Fruit fly (Drosophila melanogaster) whole organism, embryonic: ENCODE results near the gene CG17127.
A peak's percentile ranks its signal among the peaks of the same experiment; 100 is the strongest.

ENCODE experiments used
- Asciz ChIP-seq: fragments of 200-800 bp; sonication (Bioruptor generic); optimal IDR thresholded peaks from 2 replicates; lab custom pipeline; 2017; ENCODE audit warnings: missing biosample characterization, mild to moderate bottlenecking, missing genetic modification characterization, missing genetic modification reagents
- CG10274 ChIP-seq: fragments of 200-800 bp; sonication (Bioruptor generic); optimal IDR thresholded peaks from 3 replicates; lab custom pipeline; 2017; ENCODE audit warnings: missing biosample characterization, mild to moderate bottlenecking, missing genetic modification characterization
- CG10321 ChIP-seq: fragments of 200-800 bp; sonication (Bioruptor generic); IDR thresholded peaks from 2 replicates; pipeline ENCODE4 v1.3.6; 2022; ENCODE audit warnings: missing biosample characterization, missing genetic modification characterization
- CG10431 ChIP-seq: fragments of 200-800 bp; sonication (Bioruptor generic); optimal IDR thresholded peaks from 3 replicates; lab custom pipeline; 2018; ENCODE audit warnings: missing biosample characterization, mild to moderate bottlenecking, missing genetic modification characterization
- CG11695 ChIP-seq: fragments of 200-800 bp; sonication (Bioruptor generic); IDR thresholded peaks from 3 replicates; pipeline ENCODE4 v1.3.6; 2022; ENCODE audit warnings: missing biosample characterization, missing genetic modification characterization
- CG12071 ChIP-seq: fragments of 200-800 bp; sonication (Bioruptor generic); optimal IDR thresholded peaks from 3 replicates; lab custom pipeline; 2018; ENCODE audit warnings: missing biosample characterization, mild to moderate bottlenecking, missing genetic modification characterization
- CG12104 ChIP-seq: fragments of 200-800 bp; sonication (Bioruptor generic); optimal IDR thresholded peaks from 3 replicates; lab custom pipeline; 2016; ENCODE audit warnings: missing biosample characterization, missing genetic modification characterization
- CG13287 ChIP-seq: fragments of 200-800 bp; sonication (Bioruptor generic); IDR thresholded peaks from 2 replicates; pipeline ENCODE4 v1.3.6; 2022; ENCODE audit warnings: missing biosample characterization, missing genetic modification characterization; ENCODE audit not compliant: partially characterized antibody
- CG15011 ChIP-seq: fragments of 200-800 bp; sonication (Bioruptor generic); optimal IDR thresholded peaks from 3 replicates; lab custom pipeline; 2018; ENCODE audit warnings: missing biosample characterization, mild to moderate bottlenecking, missing genetic modification characterization
- CG1529 ChIP-seq: fragments of 200-800 bp; sonication (Bioruptor generic); optimal IDR thresholded peaks from 3 replicates; lab custom pipeline; 2018; ENCODE audit warnings: missing biosample characterization, missing genetic modification characterization
- CG17359 ChIP-seq: fragments of 200-800 bp; sonication (Bioruptor generic); optimal IDR thresholded peaks from 3 replicates; lab custom pipeline; 2018; ENCODE audit warnings: missing biosample characterization, mild to moderate bottlenecking, missing genetic modification characterization, moderate library complexity
- CG17361 ChIP-seq: fragments of 200-800 bp; sonication (Bioruptor generic); IDR thresholded peaks from 3 replicates; pipeline ENCODE4 v1.3.6; 2022; ENCODE audit warnings: missing biosample characterization, missing genetic modification characterization
- CG18619 ChIP-seq: fragments of 200-800 bp; sonication (Bioruptor generic); optimal IDR thresholded peaks from 3 replicates; lab custom pipeline; 2017; ENCODE audit warnings: missing biosample characterization, mild to moderate bottlenecking, missing genetic modification characterization
- CG2120 ChIP-seq: fragments of 200-800 bp; sonication (Bioruptor generic); optimal IDR thresholded peaks from 3 replicates; lab custom pipeline; 2016; ENCODE audit warnings: missing biosample characterization, missing genetic modification characterization
- CG31365 ChIP-seq: fragments of 200-800 bp; sonication (Bioruptor generic); optimal IDR thresholded peaks from 2 replicates; lab custom pipeline; 2018; ENCODE audit warnings: missing biosample characterization, mild to moderate bottlenecking, missing genetic modification characterization
- CG5953 ChIP-seq: fragments of 200-800 bp; sonication (Bioruptor generic); IDR thresholded peaks from 2 replicates; pipeline ENCODE4 v1.3.6; 2022; ENCODE audit warnings: missing biosample characterization, missing genetic modification characterization
- CG6683 ChIP-seq: fragments of 200-800 bp; sonication (Bioruptor generic); optimal IDR thresholded peaks from 2 replicates; lab custom pipeline; 2017; ENCODE audit warnings: missing biosample characterization, mild to moderate bottlenecking, missing genetic modification characterization, missing genetic modification reagents
- CG7963 ChIP-seq: fragments of 200-800 bp; sonication (Bioruptor generic); IDR thresholded peaks from 3 replicates; pipeline ENCODE4 v1.3.6; 2022; ENCODE audit warnings: missing biosample characterization, missing genetic modification characterization; ENCODE audit not compliant: partially characterized antibody
- CG8281 ChIP-seq: fragments of 200-800 bp; sonication (Bioruptor generic); optimal IDR thresholded peaks from 2 replicates; lab custom pipeline; 2018; ENCODE audit warnings: missing biosample characterization, mild to moderate bottlenecking, missing genetic modification characterization, moderate library complexity
- CG8359 ChIP-seq: fragments of 200-800 bp; sonication (Bioruptor generic); optimal IDR thresholded peaks from 2 replicates; lab custom pipeline; 2017; ENCODE audit warnings: missing biosample characterization, mild to moderate bottlenecking, missing genetic modification characterization, borderline replicate concordance
- Dek ChIP-seq: fragments of 200-800 bp; sonication (Bioruptor generic); optimal IDR thresholded peaks from 3 replicates; lab custom pipeline; 2019; ENCODE audit warnings: missing biosample characterization, mild to moderate bottlenecking, missing genetic modification characterization, moderate library complexity
- Dfd ChIP-seq, 2 experiments: fragments of >200 bp; optimal IDR thresholded peaks; 2 replicates each; lab custom pipeline; 2017; ENCODE audit warnings: missing biosample characterization in 2 of 2, missing genetic modification characterization in 2 of 2
- Doc3 ChIP-seq: fragments of 200-800 bp; sonication (Bioruptor generic); IDR thresholded peaks from 3 replicates; pipeline ENCODE4 v1.3.6; 2022; ENCODE audit warnings: missing biosample characterization, missing genetic modification characterization; ENCODE audit not compliant: partially characterized antibody
- Dref ChIP-seq: fragments of 200-800 bp; sonication (Bioruptor generic); IDR thresholded peaks from 2 replicates; pipeline ENCODE4 v1.3.6; 2022; ENCODE audit warnings: missing biosample characterization, missing genetic modification characterization
- Hand ChIP-seq: fragments of 200-800 bp; sonication (Bioruptor generic); optimal IDR thresholded peaks from 2 replicates; lab custom pipeline; 2017; ENCODE audit warnings: mild to moderate bottlenecking, missing biosample characterization, missing genetic modification reagents, missing genetic modification characterization
- Hr51 ChIP-seq, 2 experiments: fragments of 200-800 bp; sonication (Bioruptor generic); optimal IDR thresholded peaks; 2 replicates in 1 of 2; 3 replicates in 1 of 2; lab custom pipeline; 2016 to 2018; ENCODE audit warnings: missing biosample characterization in 2 of 2, missing genetic modification characterization in 2 of 2, mild to moderate bottlenecking in 1 of 2, moderate library complexity in 1 of 2
- Med ChIP-seq: fragments of 200-800 bp; sonication (Bioruptor generic); peaks from one replicate; lab custom pipeline; 2016; ENCODE audit warnings: missing biosample characterization, missing genetic modification characterization, mild to moderate bottlenecking, inconsistent platforms, moderate library complexity
- NK7.1 ChIP-seq: fragments of 200-800 bp; sonication (Bioruptor generic); optimal IDR thresholded peaks from 3 replicates; lab custom pipeline; 2016; ENCODE audit warnings: missing biosample characterization, missing genetic modification characterization
- Sry-δ ChIP-seq: fragments of 200-800 bp; sonication (Bioruptor generic); optimal IDR thresholded peaks from 2 replicates; lab custom pipeline; 2016; ENCODE audit warnings: missing biosample characterization, missing genetic modification characterization
- chif ChIP-seq, 2 experiments: fragments of 200-800 bp; sonication (Bioruptor generic); optimal IDR thresholded peaks; 3 replicates each; lab custom pipeline; 2016; ENCODE audit warnings: missing biosample characterization in 2 of 2, missing genetic modification characterization in 2 of 2
- chinmo ChIP-seq: fragments of 200-800 bp; sonication (Bioruptor generic); IDR thresholded peaks from 4 replicates; pipeline ENCODE4 v1.3.6; 2022; ENCODE audit warnings: missing biosample characterization, missing genetic modification characterization; ENCODE audit not compliant: partially characterized antibody
- ci ChIP-seq: fragments of 200-800 bp; sonication (Bioruptor generic); IDR thresholded peaks from 3 replicates; pipeline ENCODE4 v1.3.6; 2022; ENCODE audit warnings: missing biosample characterization, missing genetic modification characterization
- dmrt99B ChIP-seq: fragments of 200-800 bp; sonication (Bioruptor generic); optimal IDR thresholded peaks from 2 replicates; lab custom pipeline; 2018; ENCODE audit warnings: missing biosample characterization, mild to moderate bottlenecking, missing genetic modification characterization, moderate library complexity
- exex ChIP-seq: fragments of 200-800 bp; sonication (Bioruptor generic); optimal IDR thresholded peaks from 4 replicates; lab custom pipeline; 2018; ENCODE audit warnings: missing biosample characterization, mild to moderate bottlenecking, missing genetic modification characterization, moderate library complexity
- fu2 ChIP-seq: fragments of 200-800 bp; sonication (Bioruptor generic); optimal IDR thresholded peaks from 2 replicates; lab custom pipeline; 2016; ENCODE audit warnings: missing biosample characterization, missing genetic modification characterization
- gsb-n ChIP-seq: fragments of 200-800 bp; sonication (Bioruptor generic); optimal IDR thresholded peaks from 3 replicates; lab custom pipeline; 2018; ENCODE audit warnings: missing biosample characterization, mild to moderate bottlenecking, missing genetic modification characterization
- her ChIP-seq: fragments of 200-800 bp; sonication (Bioruptor generic); optimal IDR thresholded peaks from 2 replicates; lab custom pipeline; 2016; ENCODE audit warnings: missing biosample characterization, missing genetic modification characterization
- jigr1 ChIP-seq: fragments of 200-800 bp; sonication (Bioruptor generic); IDR thresholded peaks from 3 replicates; pipeline ENCODE4 v1.3.6; 2022; ENCODE audit warnings: missing biosample characterization, missing genetic modification characterization
- jumu ChIP-seq: fragments of 200-800 bp; sonication (Bioruptor generic); optimal IDR thresholded peaks from 3 replicates; lab custom pipeline; 2016; ENCODE audit warnings: missing biosample characterization, missing genetic modification characterization
- onecut ChIP-seq: fragments of 200-800 bp; sonication (Bioruptor generic); IDR thresholded peaks from 2 replicates; pipeline ENCODE4 v1.3.6; 2022; ENCODE audit warnings: missing biosample characterization, missing genetic modification characterization
- otp ChIP-seq: fragments of 200-800 bp; sonication (Bioruptor generic); IDR thresholded peaks from 3 replicates; pipeline ENCODE4, ENCODE4 v1.3.6; 2022; ENCODE audit warnings: missing biosample characterization, missing genetic modification characterization
- p53 ChIP-seq: fragments of 200-800 bp; sonication (Bioruptor generic); optimal IDR thresholded peaks from 2 replicates; lab custom pipeline; 2016; ENCODE audit warnings: missing biosample characterization, missing genetic modification characterization
- pnt ChIP-seq: fragments of 200-800 bp; sonication (Bioruptor generic); optimal IDR thresholded peaks from 3 replicates; lab custom pipeline; 2016; ENCODE audit warnings: missing biosample characterization, missing genetic modification characterization
- schlank ChIP-seq: fragments of 200-800 bp; sonication (Bioruptor generic); optimal IDR thresholded peaks from 2 replicates; lab custom pipeline; 2018; ENCODE audit warnings: missing biosample characterization, mild to moderate bottlenecking, missing genetic modification characterization
- sisA ChIP-seq: fragments of 200-800 bp; sonication (Bioruptor generic); IDR thresholded peaks from 2 replicates; pipeline ENCODE4 v1.3.6; 2022; ENCODE audit warnings: missing biosample characterization, missing genetic modification characterization
- sqz ChIP-seq: fragments of 200-800 bp; sonication (Bioruptor generic); optimal IDR thresholded peaks from 3 replicates; lab custom pipeline; 2018; ENCODE audit warnings: missing biosample characterization, mild to moderate bottlenecking, missing genetic modification characterization
- tin ChIP-seq: fragments of 200-800 bp; sonication (Bioruptor generic); optimal IDR thresholded peaks from 3 replicates; lab custom pipeline; 2016; ENCODE audit warnings: missing biosample characterization, missing genetic modification characterization
- wdn ChIP-seq: fragments of 200-800 bp; sonication (Bioruptor generic); IDR thresholded peaks from 2 replicates; pipeline ENCODE4 v1.3.6; 2022; ENCODE audit warnings: missing biosample characterization, missing genetic modification characterization
- zf30C ChIP-seq: fragments of 200-800 bp; sonication (Bioruptor generic); optimal IDR thresholded peaks from 3 replicates; lab custom pipeline; 2018; ENCODE audit warnings: missing biosample characterization, mild to moderate bottlenecking, missing genetic modification characterization

CG17127 gene

dm6 chr2L:10736993-10737756 lies 33.5 kb upstream of the CG17127 start, which contains the start of the genes Vha16-5 and CG12299 (continued):
- TF ChIP-seq her (GFP tag; lab: Kevin White, UChicago) = peak; percentile 87
- peak in 1 of 2 experiments; percentile 90 for TF ChIP-seq Hr51 (GFP tag; optimal IDR thresholded peaks at IDR 0.05; lab: Kevin White, UChicago)
- TF ChIP-seq CG17361 (GFP tag; lab: Robert Waterston, UW) = peak; percentile 55; the same call in 1 of the 3 replicates
- TF ChIP-seq CG1529 = no peak
- peak; percentile 93 for TF ChIP-seq sisA (GFP tag; lab: Robert Waterston, UW)
- no peak for TF ChIP-seq schlank
- TF ChIP-seq pnt (GFP tag; lab: Kevin White, UChicago) = peak; percentile 79
- TF ChIP-seq Dref = peak; percentile 74
- no peak for TF ChIP-seq CG8281
- TF ChIP-seq CG12071 (GFP tag; lab: Kevin White, UChicago) = no peak
- TF ChIP-seq zf30C (GFP tag; lab: Kevin White, UChicago) = no peak
- peak; percentile 96 for TF ChIP-seq tin (GFP tag; lab: Kevin White, UChicago)
- TF ChIP-seq CG7963 = peak; percentile 86
- peak; percentile 93 for TF ChIP-seq CG2120 (GFP tag; lab: Kevin White, UChicago)
- TF ChIP-seq gsb-n (tag; lab: Kevin White, UChicago) = no peak
- peak; percentile 88 for TF ChIP-seq CG13287 (GFP tag; lab: Robert Waterston, UW)
- peak; percentile 83 for TF ChIP-seq fu2 (GFP tag; lab: Kevin White, UChicago)
- peak; percentile 21 for TF ChIP-seq CG6683 (GFP tag; lab: Kevin White, UChicago)
- TF ChIP-seq Hand (GFP tag; lab: Kevin White, UChicago) = no peak
- no peak for TF ChIP-seq CG8359 (GFP tag; lab: Kevin White, UChicago)
- TF ChIP-seq onecut = peak; percentile 89
- peak; percentile 86 for TF ChIP-seq CG5953
- TF ChIP-seq CG10431 (GFP tag; lab: Kevin White, UChicago) = peak; percentile 22
- peak; percentile 56 for TF ChIP-seq Dek (tag; lab: Kevin White, UChicago)
- peak; percentile 97 for TF ChIP-seq ci
- TF ChIP-seq chif (GFP tag; optimal IDR thresholded peaks at IDR 0.05; lab: Kevin White, UChicago) = peak; percentile 80 to 85
- TF ChIP-seq p53 (GFP tag; lab: Kevin White, UChicago) = peak; percentile 68
- TF ChIP-seq CG11695 (GFP tag; lab: Robert Waterston, UW) = peak; percentile 29; the same call in 1 of the 3 replicates
- TF ChIP-seq exex (tag; lab: Kevin White, UChicago) = no peak
- no peak for TF ChIP-seq jigr1
- TF ChIP-seq jumu (GFP tag; lab: Kevin White, UChicago) = peak; percentile 70
- peak; percentile 70 for TF ChIP-seq wdn
- peak; percentile 44 for TF ChIP-seq CG12104 (GFP tag; lab: Kevin White, UChicago)
- peak; percentile 71 for TF ChIP-seq Sry-δ (GFP tag; lab: Kevin White, UChicago)
- peak; percentile 79 for TF ChIP-seq CG17359
- no peak for TF ChIP-seq CG15011 (GFP tag; lab: Kevin White, UChicago)
- peak; percentile 87; the same call in 3 of the 4 replicates for TF ChIP-seq chinmo
- TF ChIP-seq CG10321 (GFP tag; lab: Robert Waterston, UW) = peak; percentile 44; the same call in 1 of the 2 replicates
- peak; percentile 53 for TF ChIP-seq NK7.1 (GFP tag; lab: Kevin White, UChicago)
- peak; percentile 63 for TF ChIP-seq CG18619 (GFP tag; lab: Kevin White, UChicago)
- peak; percentile 47; the same call in 1 of the 3 replicates for TF ChIP-seq Doc3 (GFP tag; lab: Robert Waterston, UW)
- TF ChIP-seq sqz (GFP tag; lab: Kevin White, UChicago) = no peak
- TF ChIP-seq Dfd (GFP tag; optimal IDR thresholded peaks at IDR 0.05; lab: Kevin White, UChicago) = no peak
- no peak for TF ChIP-seq CG31365 (tag; lab: Kevin White, UChicago)
- peak; percentile 99 for TF ChIP-seq Med (GFP tag; lab: Kevin White, UChicago)
- TF ChIP-seq otp (GFP tag; lab: Robert Waterston, UW) = peak; percentile 82
- no peak for TF ChIP-seq CG10274 (GFP tag; lab: Kevin White, UChicago)
- TF ChIP-seq Asciz (GFP tag; lab: Kevin White, UChicago) = no peak
- no peak for TF ChIP-seq dmrt99B (tag; lab: Kevin White, UChicago)
